Fruit fly (Drosophila melanogaster): ENCODE data around the gene CG33061.
A peak's percentile ranks its signal among the peaks of the same experiment; 100 is the strongest.

Gene CG33061

DNA sequence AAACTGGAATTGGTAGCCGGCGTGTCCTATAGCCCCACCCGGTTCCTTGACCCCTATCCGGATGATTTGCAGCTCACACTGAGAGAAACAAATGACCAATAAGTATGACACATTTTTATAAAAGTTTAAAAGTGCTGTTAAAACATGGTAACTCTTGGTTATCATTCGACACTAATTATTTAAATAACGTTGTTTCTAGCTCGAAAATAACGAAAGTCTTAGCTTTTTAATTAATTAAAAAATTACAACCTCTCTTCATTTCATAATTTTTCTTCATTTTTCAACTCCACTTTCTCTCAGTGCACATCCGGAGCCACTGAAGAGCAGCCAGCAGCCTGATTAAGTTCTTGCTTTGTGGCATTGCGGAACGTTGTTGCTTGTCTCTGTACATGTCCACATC, 34.6 kb downstream of the CG33061 start (continued):
- TF ChIP-seq fkh (GFP tag; optimal IDR thresholded peaks at IDR 0.05) (no peak), fd85E (GFP tag; optimal IDR thresholded peaks at IDR 0.05) (peak; percentile 63), CG10631 (GFP tag; optimal IDR thresholded peaks at IDR 0.05) (peak; percentile 87), CG11762 (GFP tag; optimal IDR thresholded peaks at IDR 0.05; ENCODE audit: insufficient read depth) (peak; percentile 84), CG31627 (GFP tag; optimal IDR thresholded peaks at IDR 0.05) (peak; percentile 78), Hr4 (GFP tag; optimal IDR thresholded peaks at IDR 0.05) (peak; percentile 44), Eip78C (GFP tag) (peak; percentile 98), CG32006 (GFP tag; optimal IDR thresholded peaks at IDR 0.05) (peak; percentile 74), eg (GFP tag; IDR thresholded peaks at IDR 0.05) (no peak), CG6808 (GFP tag; optimal IDR thresholded peaks at IDR 0.05) (peak; percentile 92), CG34406 (GFP tag; optimal IDR thresholded peaks at IDR 0.05) (peak; percentile 89), esn (GFP tag; optimal IDR thresholded peaks at IDR 0.05) (peak; percentile 89), Blimp-1 (GFP tag; optimal IDR thresholded peaks at IDR 0.05) (peak; percentile 63), CG11902 (GFP tag; optimal IDR thresholded peaks at IDR 0.05) (peak; percentile 79), Lpt (GFP tag; optimal IDR thresholded peaks at IDR 0.05) (peak; percentile 66), fd59A (GFP tag; optimal IDR thresholded peaks at IDR 0.05) (peak; percentile 87), svp (GFP tag) (peak; percentile 94), Smox (GFP tag; optimal IDR thresholded peaks at IDR 0.05) (peak; percentile 85), spab (GFP tag; optimal IDR thresholded peaks at IDR 0.05) (peak; percentile 88), CG16779 (tag; optimal IDR thresholded peaks at IDR 0.05) (peak; percentile 82), Ets21C (GFP tag; optimal IDR thresholded peaks at IDR 0.05) (peak; percentile 69), CG6163 (GFP tag; IDR thresholded peaks at IDR 0.05) (no peak; the same call in 1 of the 3 replicates), net (GFP tag; optimal IDR thresholded peaks at IDR 0.05) (peak; percentile 88), lz (GFP tag; optimal IDR thresholded peaks at IDR 0.05) (peak; percentile 83), Met (GFP tag; optimal IDR thresholded peaks at IDR 0.05) (peak; percentile 85), CG7368 (GFP tag; optimal IDR thresholded peaks at IDR 0.05) (peak; percentile 77), CG6854 (GFP tag; optimal IDR thresholded peaks at IDR 0.05) (peak; percentile 64), CG15336 (GFP tag; IDR thresholded peaks at IDR 0.05) (peak; percentile 69), CG3032 (tag; optimal IDR thresholded peaks at IDR 0.05) (peak; percentile 93), CG9139 (GFP tag; optimal IDR thresholded peaks at IDR 0.05) (peak; percentile 81), CG6276 (GFP tag; optimal IDR thresholded peaks at IDR 0.05) (peak; percentile 31), CG10669 (GFP tag; optimal IDR thresholded peaks at IDR 0.05) (peak; percentile 85), CG8632 (GFP tag; optimal IDR thresholded peaks at IDR 0.05) (peak; percentile 90)

DNA sequence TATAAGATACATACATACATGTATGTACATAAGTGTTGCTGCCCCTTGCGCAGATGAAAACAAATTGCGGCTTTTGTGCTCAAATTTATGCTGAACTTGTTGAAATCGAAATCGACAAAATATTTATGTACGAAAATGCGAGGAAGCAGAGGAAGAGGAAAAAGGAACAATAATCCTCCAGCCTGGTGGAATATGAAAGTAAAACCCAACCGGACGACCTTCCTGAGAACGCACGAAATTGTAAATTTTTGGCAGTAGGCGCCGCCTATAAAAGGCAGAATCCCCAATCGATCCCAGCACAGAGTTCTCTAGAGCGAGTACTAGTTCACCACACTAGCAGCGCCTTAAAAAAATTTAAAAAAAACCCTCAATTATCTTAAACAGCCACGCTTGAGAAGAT, 35.0 kb downstream of the CG33061 start, which contains the start of gene Cpr72Eb:
Gene Cpr72Eb, plus strand, starts transcription at position 301 of the 400 bp plus-strand sequence.
- TF ChIP-seq CG3919 (GFP tag; optimal IDR thresholded peaks at IDR 0.05) (no peak), Eip93F (GFP tag; optimal IDR thresholded peaks at IDR 0.05) (no peak), CG16779 (tag; optimal IDR thresholded peaks at IDR 0.05) (no peak), CG10631 (GFP tag; optimal IDR thresholded peaks at IDR 0.05) (no peak), Smox (GFP tag; optimal IDR thresholded peaks at IDR 0.05) (no peak), lz (GFP tag; optimal IDR thresholded peaks at IDR 0.05) (no peak), CG6854 (GFP tag; optimal IDR thresholded peaks at IDR 0.05) (no peak), fd85E (GFP tag; optimal IDR thresholded peaks at IDR 0.05) (no peak), CG34406 (GFP tag; optimal IDR thresholded peaks at IDR 0.05) (no peak), fkh (GFP tag; optimal IDR thresholded peaks at IDR 0.05) (no peak), achi (GFP tag; optimal IDR thresholded peaks at IDR 0.05) (no peak), CG9139 (GFP tag; optimal IDR thresholded peaks at IDR 0.05) (no peak), CG6792 (GFP tag; optimal IDR thresholded peaks at IDR 0.05) (no peak), Sox102F (GFP tag; optimal IDR thresholded peaks at IDR 0.05) (no peak), CG1621 (tag; optimal IDR thresholded peaks at IDR 0.05) (no peak)

DNA sequence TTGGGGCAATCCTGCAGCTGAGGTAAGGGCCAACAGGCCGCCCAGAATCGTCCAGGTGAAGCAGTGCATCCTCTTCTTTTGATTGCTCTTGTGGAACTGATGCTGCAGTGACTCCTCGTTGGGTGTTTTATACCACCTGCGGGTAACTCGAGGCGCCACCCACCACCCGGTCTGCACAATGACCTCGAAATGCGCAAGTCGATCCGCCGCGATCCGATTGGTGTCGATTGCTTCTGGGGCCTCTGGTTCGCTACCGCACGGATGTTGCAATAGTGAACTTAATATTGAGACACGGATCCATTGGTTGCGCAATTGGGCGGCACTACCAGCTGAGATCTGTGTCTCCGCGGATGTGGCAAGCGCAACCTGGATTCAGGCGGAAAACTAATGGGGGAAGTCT, 37.6 kb downstream of the CG33061 start, which contains the start of gene Cpr72Ec:
Gene Cpr72Ec, minus strand, starts transcription at position 101 of the 400 bp plus-strand sequence.
- TF ChIP-seq svp (GFP tag) = no peak
